Fruit fly (Drosophila melanogaster) whole organism, embryonic: ENCODE data around the gene Trm7-34.

Experiments
- BtbVII ChIP-seq: fragments of 200-800 bp; sonication (Bioruptor generic); optimal IDR thresholded peaks from 3 replicates; lab custom pipeline; 2017; ENCODE audit warnings: missing biosample characterization, mild to moderate bottlenecking, missing genetic modification characterization
- Bteb2 ChIP-seq: fragments of 200-800 bp; sonication (Bioruptor generic); optimal IDR thresholded peaks from 2 replicates; lab custom pipeline; 2016; ENCODE audit warnings: missing biosample characterization, missing genetic modification characterization
- CG10979 ChIP-seq: fragments of 200-800 bp; sonication (Bioruptor generic); optimal IDR thresholded peaks from 2 replicates; lab custom pipeline; 2018; ENCODE audit warnings: missing biosample characterization, mild to moderate bottlenecking, missing genetic modification characterization, moderate library complexity
- CG11504 ChIP-seq: fragments of 200-800 bp; sonication (Bioruptor generic); optimal IDR thresholded peaks from 3 replicates; lab custom pipeline; 2019; ENCODE audit warnings: missing biosample characterization, mild to moderate bottlenecking, missing genetic modification characterization, moderate library complexity
- CG12659 ChIP-seq: fragments of 200-800 bp; sonication (Bioruptor generic); optimal IDR thresholded peaks from 3 replicates; lab custom pipeline; 2017; ENCODE audit warnings: mild to moderate bottlenecking, missing biosample characterization, missing genetic modification reagents, missing genetic modification characterization
- CG13287 ChIP-seq: fragments of 200-800 bp; sonication (Bioruptor generic); IDR thresholded peaks from 2 replicates; pipeline ENCODE4 v1.3.6; 2022; ENCODE audit warnings: missing biosample characterization, missing genetic modification characterization; ENCODE audit not compliant: partially characterized antibody
- CG13296 ChIP-seq: fragments of 200-800 bp; sonication (Bioruptor generic); optimal IDR thresholded peaks from 3 replicates; lab custom pipeline; 2018; ENCODE audit warnings: missing biosample characterization, mild to moderate bottlenecking, missing genetic modification characterization
- CG14014 ChIP-seq: fragments of 200-800 bp; sonication (Bioruptor generic); IDR thresholded peaks from 2 replicates; pipeline ENCODE4 v1.3.6; 2022; ENCODE audit warnings: missing biosample characterization, missing genetic modification characterization
- CG14860 ChIP-seq: fragments of 200-800 bp; sonication (Bioruptor generic); IDR thresholded peaks from 3 replicates; pipeline ENCODE4 v1.3.6; 2022; ENCODE audit warnings: missing biosample characterization, missing genetic modification characterization; ENCODE audit not compliant: partially characterized antibody
- CG15479 ChIP-seq: fragments of 200-800 bp; sonication (Bioruptor generic); optimal IDR thresholded peaks from 3 replicates; lab custom pipeline; 2019; ENCODE audit warnings: missing biosample characterization, mild to moderate bottlenecking, missing genetic modification characterization, moderate library complexity
- CG17186 ChIP-seq: fragments of 200-800 bp; sonication (Bioruptor generic); optimal IDR thresholded peaks from 3 replicates; lab custom pipeline; 2017; ENCODE audit warnings: missing biosample characterization, missing genetic modification reagents, missing genetic modification characterization
- CG17361 ChIP-seq: fragments of 200-800 bp; sonication (Bioruptor generic); IDR thresholded peaks from 3 replicates; pipeline ENCODE4 v1.3.6; 2022; ENCODE audit warnings: missing biosample characterization, missing genetic modification characterization
- CG1792 ChIP-seq: fragments of 200-800 bp; sonication (Bioruptor generic); optimal IDR thresholded peaks from 2 replicates; lab custom pipeline; 2016; ENCODE audit warnings: missing biosample characterization, missing genetic modification characterization
- CG2116 ChIP-seq: fragments of 200-800 bp; sonication (Bioruptor generic); optimal IDR thresholded peaks from 3 replicates; lab custom pipeline; 2018; ENCODE audit warnings: missing biosample characterization, mild to moderate bottlenecking, missing genetic modification characterization
- CG2678 ChIP-seq: fragments of 200-800 bp; sonication (Bioruptor generic); optimal IDR thresholded peaks from 3 replicates; lab custom pipeline; 2019; ENCODE audit warnings: missing biosample characterization, mild to moderate bottlenecking, missing genetic modification characterization, moderate library complexity
- CG3065 ChIP-seq: fragments of 200-800 bp; sonication (Bioruptor generic); optimal IDR thresholded peaks from 2 replicates; lab custom pipeline; 2016; ENCODE audit warnings: missing biosample characterization, missing genetic modification characterization
- CG34422 ChIP-seq: fragments of 200-800 bp; sonication (Bioruptor generic); IDR thresholded peaks from 3 replicates; pipeline ENCODE4 v1.3.6; 2022; ENCODE audit warnings: missing biosample characterization, missing genetic modification characterization
- CG3838 ChIP-seq: fragments of 200-800 bp; sonication (Bioruptor generic); optimal IDR thresholded peaks from 3 replicates; lab custom pipeline; 2016; ENCODE audit warnings: missing biosample characterization, missing genetic modification characterization
- CG4404 ChIP-seq: fragments of 200-800 bp; sonication (Bioruptor generic); IDR thresholded peaks from 2 replicates; pipeline ENCODE4 v1.3.6; 2022; ENCODE audit warnings: missing biosample characterization, missing genetic modification characterization
- CG4820 ChIP-seq: fragments of 200-800 bp; sonication (Bioruptor generic); optimal IDR thresholded peaks from 3 replicates; lab custom pipeline; 2016; ENCODE audit warnings: missing biosample characterization, missing genetic modification characterization
- CG4854 ChIP-seq: fragments of 200-800 bp; sonication (Bioruptor generic); optimal IDR thresholded peaks from 2 replicates; lab custom pipeline; 2016; ENCODE audit warnings: missing biosample characterization, missing genetic modification characterization, inconsistent platforms
- CG6683 ChIP-seq: fragments of 200-800 bp; sonication (Bioruptor generic); optimal IDR thresholded peaks from 2 replicates; lab custom pipeline; 2017; ENCODE audit warnings: missing biosample characterization, mild to moderate bottlenecking, missing genetic modification characterization, missing genetic modification reagents
- CG8281 ChIP-seq: fragments of 200-800 bp; sonication (Bioruptor generic); optimal IDR thresholded peaks from 2 replicates; lab custom pipeline; 2018; ENCODE audit warnings: missing biosample characterization, mild to moderate bottlenecking, missing genetic modification characterization, moderate library complexity
- CG8765 ChIP-seq: fragments of 200-800 bp; sonication (Bioruptor generic); IDR thresholded peaks from 2 replicates; pipeline ENCODE4 v1.3.6; 2022; ENCODE audit warnings: missing biosample characterization, missing genetic modification characterization
- CG9932 ChIP-seq: fragments of 200-800 bp; sonication (Bioruptor generic); IDR thresholded peaks from 2 replicates; pipeline ENCODE4 v1.3.6; 2022; ENCODE audit warnings: missing biosample characterization, missing genetic modification characterization
- GATAe ChIP-seq: fragments of 200-800 bp; sonication (Bioruptor generic); conservative IDR thresholded peaks from 2 replicates; pipeline ENCODE4 v1.3.6; 2022; ENCODE audit warnings: missing biosample characterization, missing genetic modification characterization
- Lpt ChIP-seq: fragments of >200 bp; optimal IDR thresholded peaks from 2 replicates; lab custom pipeline; 2018; ENCODE audit warnings: missing biosample characterization, missing genetic modification characterization
- Ravus ChIP-seq: fragments of 200-800 bp; sonication (Bioruptor generic); IDR thresholded peaks from 2 replicates; pipeline ENCODE4 v1.3.6; 2022; ENCODE audit warnings: missing biosample characterization, missing genetic modification characterization
- Rfx ChIP-seq: fragments of 200-800 bp; sonication (Bioruptor generic); IDR thresholded peaks from 2 replicates; pipeline ENCODE4 v1.3.6; 2022; ENCODE audit warnings: missing biosample characterization, missing genetic modification characterization
- bsh ChIP-seq, 2 experiments: fragments of 200-800 bp; sonication (Bioruptor generic); optimal IDR thresholded peaks; 2 replicates each; lab custom pipeline; 2017 to 2018; ENCODE audit warnings: mild to moderate bottlenecking in 2 of 2, missing biosample characterization in 2 of 2, missing genetic modification characterization in 2 of 2, moderate library complexity in 1 of 2
- chif ChIP-seq, 2 experiments: fragments of 200-800 bp; sonication (Bioruptor generic); optimal IDR thresholded peaks; 3 replicates each; lab custom pipeline; 2016; ENCODE audit warnings: missing biosample characterization in 2 of 2, missing genetic modification characterization in 2 of 2
- croc ChIP-seq: fragments of 200-800 bp; sonication (Bioruptor generic); conservative IDR thresholded peaks from 3 replicates; pipeline ENCODE4 v1.3.6; 2022; ENCODE audit warnings: missing biosample characterization, missing genetic modification characterization
- dysf ChIP-seq: fragments of 200-800 bp; sonication (Bioruptor generic); IDR thresholded peaks from 3 replicates; pipeline ENCODE4 v1.3.6; 2022; ENCODE audit warnings: missing biosample characterization, missing genetic modification characterization
- exex ChIP-seq: fragments of 200-800 bp; sonication (Bioruptor generic); optimal IDR thresholded peaks from 4 replicates; lab custom pipeline; 2018; ENCODE audit warnings: missing biosample characterization, mild to moderate bottlenecking, missing genetic modification characterization, moderate library complexity
- gro ChIP-seq: fragments of 200-800 bp; sonication (Bioruptor generic); optimal IDR thresholded peaks from 2 replicates; lab custom pipeline; 2016; ENCODE audit warnings: missing biosample characterization, missing genetic modification characterization
- gsb-n ChIP-seq: fragments of 200-800 bp; sonication (Bioruptor generic); optimal IDR thresholded peaks from 3 replicates; lab custom pipeline; 2018; ENCODE audit warnings: missing biosample characterization, mild to moderate bottlenecking, missing genetic modification characterization
- her ChIP-seq: fragments of 200-800 bp; sonication (Bioruptor generic); optimal IDR thresholded peaks from 2 replicates; lab custom pipeline; 2016; ENCODE audit warnings: missing biosample characterization, missing genetic modification characterization
- inv ChIP-seq: fragments of 200-800 bp; sonication (Bioruptor generic); IDR thresholded peaks from 2 replicates; pipeline ENCODE4 v1.3.6; 2022; ENCODE audit warnings: missing biosample characterization, missing genetic modification characterization; ENCODE audit not compliant: partially characterized antibody
- lilli ChIP-seq: fragments of 200-800 bp; sonication (Bioruptor generic); optimal IDR thresholded peaks from 3 replicates; lab custom pipeline; 2016; ENCODE audit warnings: missing biosample characterization, missing genetic modification characterization
- lola ChIP-seq, 3 experiments: fragments of >200 bp in 2 of 3; fragments of 200-800 bp in 1 of 3; sonication (Bioruptor generic) in 1 of 3; optimal IDR thresholded peaks; 2 replicates each; lab custom pipeline; 2017 to 2019; ENCODE audit warnings: missing biosample characterization in 3 of 3, missing genetic modification characterization in 3 of 3, mild to moderate bottlenecking in 1 of 3, moderate library complexity in 1 of 3
- lov ChIP-seq, 2 experiments: fragments of 200-800 bp in 1 of 2; fragments of >200 bp in 1 of 2; sonication (Bioruptor generic) in 1 of 2; IDR thresholded peaks in 1 of 2; optimal IDR thresholded peaks in 1 of 2; 2 replicates in 1 of 2; 3 replicates in 1 of 2; pipeline versions ENCODE4 v1.3.6 to Lab custom; 2017 to 2022; ENCODE audit warnings: missing biosample characterization in 1 of 2, missing genetic modification characterization in 1 of 2
- mam ChIP-seq: fragments of 200-800 bp; sonication (Bioruptor generic); optimal IDR thresholded peaks from 3 replicates; lab custom pipeline; 2016; ENCODE audit warnings: missing biosample characterization, missing genetic modification characterization
- prd ChIP-seq, 3 experiments: fragments of >200 bp in 2 of 3; fragments of 200-800 bp in 1 of 3; sonication (Bioruptor generic) in 1 of 3; optimal IDR thresholded peaks in 2 of 3; IDR thresholded peaks in 1 of 3; 2 replicates in 2 of 3; 3 replicates in 1 of 3; pipeline versions ENCODE4 v1.3.6 to Lab custom; 2017 to 2022; ENCODE audit warnings: missing biosample characterization in 1 of 3, missing genetic modification characterization in 1 of 3
- salm ChIP-seq: fragments of 200-800 bp; sonication (Bioruptor generic); optimal IDR thresholded peaks from 2 replicates; lab custom pipeline; 2018; ENCODE audit warnings: missing biosample characterization, mild to moderate bottlenecking, missing genetic modification characterization
- scrt ChIP-seq: fragments of 200-800 bp; sonication (Bioruptor generic); optimal IDR thresholded peaks from 2 replicates; lab custom pipeline; 2018; ENCODE audit warnings: missing biosample characterization, mild to moderate bottlenecking, missing genetic modification characterization, moderate library complexity
- sr ChIP-seq: fragments of 200-800 bp; sonication (Bioruptor generic); IDR thresholded peaks from 3 replicates; pipeline ENCODE4 v1.3.6; 2022; ENCODE audit warnings: missing biosample characterization, missing genetic modification characterization
- vnd ChIP-seq: fragments of 200-800 bp; sonication (Bioruptor generic); IDR thresholded peaks from 3 replicates; pipeline ENCODE4 v1.3.6; 2022; ENCODE audit warnings: missing biosample characterization, missing genetic modification characterization; ENCODE audit not compliant: partially characterized antibody
- vvl ChIP-seq: fragments of 200-800 bp; sonication (Bioruptor generic); IDR thresholded peaks from 2 replicates; pipeline ENCODE4 v1.3.6; 2022; ENCODE audit warnings: missing biosample characterization, missing genetic modification characterization
- zfh2 ChIP-seq: fragments of 200-800 bp; sonication (Bioruptor generic); optimal IDR thresholded peaks from 2 replicates; lab custom pipeline; 2016; ENCODE audit warnings: missing biosample characterization, missing genetic modification characterization

Gene Trm7-34

dm6 chr3R:21118784-21119183 is 14.9 kb downstream of the Trm7-34 start, which contains the start of gene Bdbt (continued):
- peak; percentile 62 for TF ChIP-seq zfh2 (GFP tag; lab: Kevin White, UChicago)
- peak; percentile 39 for TF ChIP-seq mam (GFP tag; lab: Kevin White, UChicago)
- TF ChIP-seq dysf (GFP tag; lab: Robert Waterston, UW), result peak; percentile 32; the same call in 1 of the 3 replicates
- TF ChIP-seq chif (GFP tag; optimal IDR thresholded peaks at IDR 0.05; lab: Kevin White, UChicago), result peak in 1 of 2 experiments; percentile 25
- TF ChIP-seq lilli (GFP tag; lab: Kevin White, UChicago), result peak; percentile 65
- TF ChIP-seq scrt, result no peak
- TF ChIP-seq CG14014 (GFP tag; lab: Robert Waterston, UW), result peak; percentile 49; the same call in 1 of the 2 replicates
- TF ChIP-seq CG11504 (tag; lab: Kevin White, UChicago), result no peak
- no peak for TF ChIP-seq CG3838 (GFP tag; lab: Kevin White, UChicago)
- no peak for TF ChIP-seq lov (optimal IDR thresholded peaks at IDR 0.05; lab: Kevin White, UChicago)
- TF ChIP-seq lov (GFP tag; IDR thresholded peaks at IDR 0.05; lab: Robert Waterston, UW), result no peak
- no peak for TF ChIP-seq her (GFP tag; lab: Kevin White, UChicago)
- peak; percentile 47 for TF ChIP-seq CG12659 (GFP tag; lab: Kevin White, UChicago)
- TF ChIP-seq CG10979 (tag; lab: Kevin White, UChicago), result no peak
- TF ChIP-seq Lpt (GFP tag; lab: Kevin White, UChicago), result no peak
- TF ChIP-seq CG13287 (GFP tag; lab: Robert Waterston, UW), result peak; percentile 79
- no peak for TF ChIP-seq Bteb2
- TF ChIP-seq inv (GFP tag; lab: Robert Waterston, UW), result peak; percentile 77
- no peak for TF ChIP-seq CG8281 (tag; lab: Kevin White, UChicago)
- no peak for TF ChIP-seq CG8765 (GFP tag; lab: Robert Waterston, UW)
- no peak for TF ChIP-seq CG17361 (GFP tag; lab: Robert Waterston, UW)
- TF ChIP-seq CG13296, result peak; percentile 15
- no peak for TF ChIP-seq GATAe (GFP tag; lab: Robert Waterston, UW)
- no peak for TF ChIP-seq CG3065 (GFP tag; lab: Kevin White, UChicago)
- no peak for TF ChIP-seq CG2678
- TF ChIP-seq exex (tag; lab: Kevin White, UChicago), result no peak
- peak; percentile 52; the same call in 1 of the 3 replicates for TF ChIP-seq CG34422 (GFP tag; lab: Robert Waterston, UW)
- TF ChIP-seq CG1792, result no peak
- no peak for TF ChIP-seq CG4404 (GFP tag; lab: Robert Waterston, UW)
- peak; percentile 52 for TF ChIP-seq CG9932 (GFP tag; lab: Robert Waterston, UW)
- no peak for TF ChIP-seq vvl (GFP tag; lab: Robert Waterston, UW)
- peak; percentile 25; the same call in 1 of the 2 replicates for TF ChIP-seq Rfx
- peak; percentile 60 for TF ChIP-seq gro
- peak; percentile 16 for TF ChIP-seq CG17186 (GFP tag; lab: Kevin White, UChicago)
- TF ChIP-seq prd (optimal IDR thresholded peaks at IDR 0.05; lab: Kevin White, UChicago), result no peak
- peak; percentile 14; the same call in 1 of the 3 replicates for TF ChIP-seq prd (GFP tag; IDR thresholded peaks at IDR 0.05; lab: Robert Waterston, UW)
- no peak for TF ChIP-seq CG4820 (GFP tag; lab: Kevin White, UChicago)
- TF ChIP-seq gsb-n, result no peak
- peak in 1 of 3 experiments; percentile 88 for TF ChIP-seq lola (GFP tag; optimal IDR thresholded peaks at IDR 0.05; lab: Kevin White, UChicago)
- TF ChIP-seq CG14860, result peak; percentile 91
- TF ChIP-seq CG4854 (GFP tag; lab: Kevin White, UChicago), result no peak
- no peak for TF ChIP-seq BtbVII (GFP tag; lab: Kevin White, UChicago)
- TF ChIP-seq Ravus (GFP tag; lab: Robert Waterston, UW), result no peak
- no peak for TF ChIP-seq salm (tag; lab: Kevin White, UChicago)
- TF ChIP-seq sr, result no peak
- no peak for TF ChIP-seq bsh (GFP tag; optimal IDR thresholded peaks at IDR 0.05; lab: Kevin White, UChicago)
- no peak for TF ChIP-seq CG15479
- no peak for TF ChIP-seq croc
- no peak for TF ChIP-seq CG6683 (GFP tag; lab: Kevin White, UChicago)
- TF ChIP-seq vnd, result peak; percentile 84
- no peak for TF ChIP-seq CG2116 (GFP tag; lab: Kevin White, UChicago)
